Fruit fly (Drosophila melanogaster) whole organism, embryonic: ENCODE measurements around the gene CG14402.

Experiments
- CG11560 ChIP-seq: fragments of 200-800 bp; sonication (Bioruptor generic); IDR thresholded peaks from 3 replicates; pipeline ENCODE4 v1.3.6; 2022; ENCODE audit warnings: missing biosample characterization, missing genetic modification characterization
- CG12071 ChIP-seq: fragments of 200-800 bp; sonication (Bioruptor generic); optimal IDR thresholded peaks from 3 replicates; lab custom pipeline; 2018; ENCODE audit warnings: missing biosample characterization, mild to moderate bottlenecking, missing genetic modification characterization
- CG12219 ChIP-seq: fragments of 200-800 bp; sonication (Bioruptor generic); optimal IDR thresholded peaks from 3 replicates; lab custom pipeline; 2018; ENCODE audit warnings: missing biosample characterization, mild to moderate bottlenecking, missing genetic modification characterization
- CG14014 ChIP-seq: fragments of 200-800 bp; sonication (Bioruptor generic); IDR thresholded peaks from 2 replicates; pipeline ENCODE4 v1.3.6; 2022; ENCODE audit warnings: missing biosample characterization, missing genetic modification characterization
- CG16815 ChIP-seq: fragments of 200-800 bp; sonication (Bioruptor generic); optimal IDR thresholded peaks from 3 replicates; lab custom pipeline; 2017; ENCODE audit warnings: missing biosample characterization, mild to moderate bottlenecking, missing genetic modification characterization
- CG17361 ChIP-seq: fragments of 200-800 bp; sonication (Bioruptor generic); IDR thresholded peaks from 3 replicates; pipeline ENCODE4 v1.3.6; 2022; ENCODE audit warnings: missing biosample characterization, missing genetic modification characterization
- CG2120 ChIP-seq: fragments of 200-800 bp; sonication (Bioruptor generic); optimal IDR thresholded peaks from 3 replicates; lab custom pipeline; 2016; ENCODE audit warnings: missing biosample characterization, missing genetic modification characterization
- CG2129 ChIP-seq: fragments of 200-800 bp; sonication (Bioruptor generic); IDR thresholded peaks from 2 replicates; pipeline ENCODE4 v1.3.6; 2022; ENCODE audit warnings: missing biosample characterization, missing genetic modification characterization; ENCODE audit not compliant: partially characterized antibody
- CG2875 ChIP-seq: fragments of 200-800 bp; sonication (Bioruptor generic); optimal IDR thresholded peaks from 2 replicates; lab custom pipeline; 2017; ENCODE audit warnings: missing biosample characterization, mild to moderate bottlenecking, missing genetic modification characterization, missing genetic modification reagents
- CG31365 ChIP-seq: fragments of 200-800 bp; sonication (Bioruptor generic); optimal IDR thresholded peaks from 2 replicates; lab custom pipeline; 2018; ENCODE audit warnings: missing biosample characterization, mild to moderate bottlenecking, missing genetic modification characterization
- CG3995 ChIP-seq: fragments of 200-800 bp; sonication (Bioruptor generic); optimal IDR thresholded peaks from 3 replicates; lab custom pipeline; 2016; ENCODE audit warnings: missing biosample characterization, missing genetic modification characterization
- CG4360 ChIP-seq: fragments of 200-800 bp; sonication (Bioruptor generic); IDR thresholded peaks from 2 replicates; pipeline ENCODE4 v1.3.6; 2022; ENCODE audit warnings: missing biosample characterization, missing genetic modification characterization
- CG6175 ChIP-seq: fragments of 200-800 bp; sonication (Bioruptor generic); IDR thresholded peaks from 3 replicates; pipeline ENCODE4 v1.3.6; 2022; ENCODE audit warnings: missing biosample characterization, missing genetic modification characterization
- CG7271 ChIP-seq: fragments of 200-800 bp; sonication (Bioruptor generic); optimal IDR thresholded peaks from 2 replicates; lab custom pipeline; 2018; ENCODE audit warnings: missing biosample characterization, mild to moderate bottlenecking, missing genetic modification characterization, moderate library complexity
- CG7372 ChIP-seq: fragments of 200-800 bp; sonication (Bioruptor generic); IDR thresholded peaks from 2 replicates; pipeline ENCODE4 v1.3.6; 2022; ENCODE audit warnings: missing biosample characterization, missing genetic modification characterization
- CG8359 ChIP-seq: fragments of 200-800 bp; sonication (Bioruptor generic); optimal IDR thresholded peaks from 2 replicates; lab custom pipeline; 2017; ENCODE audit warnings: missing biosample characterization, mild to moderate bottlenecking, missing genetic modification characterization, borderline replicate concordance
- CG9876 ChIP-seq: fragments of 200-800 bp; sonication (Bioruptor generic); optimal IDR thresholded peaks from 2 replicates; lab custom pipeline; 2016; ENCODE audit warnings: missing biosample characterization, missing genetic modification characterization
- CrebB ChIP-seq: fragments of 200-800 bp; sonication (Bioruptor generic); optimal IDR thresholded peaks from 3 replicates; lab custom pipeline; 2018; ENCODE audit warnings: missing biosample characterization, mild to moderate bottlenecking, missing genetic modification characterization
- E2f2 ChIP-seq: fragments of 200-800 bp; sonication (Bioruptor generic); IDR thresholded peaks from 2 replicates; pipeline ENCODE4 v1.3.6; 2022; ENCODE audit warnings: missing biosample characterization, missing genetic modification characterization
- ERR ChIP-seq: fragments of 200-800 bp; sonication (Bioruptor generic); optimal IDR thresholded peaks from 2 replicates; lab custom pipeline; 2016; ENCODE audit warnings: missing biosample characterization, missing genetic modification characterization
- Ets97D ChIP-seq: fragments of 200-800 bp; sonication (Bioruptor generic); optimal IDR thresholded peaks from 3 replicates; lab custom pipeline; 2016; ENCODE audit warnings: missing biosample characterization, missing genetic modification characterization
- H15 ChIP-seq: fragments of 200-800 bp; sonication (Bioruptor generic); IDR thresholded peaks from 3 replicates; pipeline ENCODE4 v1.3.6; 2022; ENCODE audit warnings: missing biosample characterization, missing genetic modification characterization
- Lpt ChIP-seq: fragments of >200 bp; optimal IDR thresholded peaks from 2 replicates; lab custom pipeline; 2018; ENCODE audit warnings: missing biosample characterization, missing genetic modification characterization
- NfI ChIP-seq: fragments of 200-800 bp; sonication (Bioruptor generic); optimal IDR thresholded peaks from 3 replicates; lab custom pipeline; 2018; ENCODE audit warnings: missing biosample characterization, mild to moderate bottlenecking, missing genetic modification characterization, moderate library complexity
- Rx ChIP-seq: fragments of 200-800 bp; sonication (Bioruptor generic); IDR thresholded peaks from 2 replicates; pipeline ENCODE4 v1.3.6; 2022; ENCODE audit warnings: missing biosample characterization, missing genetic modification characterization
- Sry-β ChIP-seq: fragments of 200-800 bp; sonication (Bioruptor generic); optimal IDR thresholded peaks from 2 replicates; lab custom pipeline; 2018; ENCODE audit warnings: missing biosample characterization, mild to moderate bottlenecking, missing genetic modification characterization, moderate library complexity
- Taf1 ChIP-seq: fragments of 200-800 bp; sonication (Bioruptor generic); IDR thresholded peaks from 2 replicates; pipeline ENCODE4 v1.3.6; 2022; ENCODE audit warnings: missing biosample characterization, missing genetic modification characterization
- amos ChIP-seq: fragments of 200-800 bp; sonication (Bioruptor generic); IDR thresholded peaks from 2 replicates; pipeline ENCODE4 v1.3.6; 2022; ENCODE audit warnings: missing biosample characterization, missing genetic modification characterization; ENCODE audit not compliant: partially characterized antibody
- ara ChIP-seq: fragments of 200-800 bp; sonication (Bioruptor generic); IDR thresholded peaks from 2 replicates; pipeline ENCODE4 v1.3.6; 2022; ENCODE audit warnings: missing biosample characterization, missing genetic modification characterization
- cg ChIP-seq: fragments of 200-800 bp; sonication (Bioruptor generic); optimal IDR thresholded peaks from 3 replicates; lab custom pipeline; 2019; ENCODE audit warnings: missing biosample characterization, mild to moderate bottlenecking, missing genetic modification characterization, moderate library complexity
- crp ChIP-seq, 2 experiments: fragments of 200-800 bp; sonication (Bioruptor generic); optimal IDR thresholded peaks; 2 replicates in 1 of 2; 3 replicates in 1 of 2; lab custom pipeline; 2017; ENCODE audit warnings: missing biosample characterization in 2 of 2, missing genetic modification characterization in 2 of 2, mild to moderate bottlenecking in 1 of 2, moderate library complexity in 1 of 2
- dmrt11E ChIP-seq: fragments of 200-800 bp; sonication (Bioruptor generic); optimal IDR thresholded peaks from 3 replicates; lab custom pipeline; 2018; ENCODE audit warnings: missing biosample characterization, mild to moderate bottlenecking, missing genetic modification characterization, moderate library complexity
- fd64A ChIP-seq: fragments of 200-800 bp; sonication (Bioruptor generic); optimal IDR thresholded peaks from 3 replicates; lab custom pipeline; 2018; ENCODE audit warnings: missing biosample characterization, mild to moderate bottlenecking, missing genetic modification characterization
- fd96Cb ChIP-seq: fragments of 200-800 bp; sonication (Bioruptor generic); optimal IDR thresholded peaks from 2 replicates; lab custom pipeline; 2018; ENCODE audit warnings: missing biosample characterization, mild to moderate bottlenecking, missing genetic modification characterization, moderate library complexity
- ham ChIP-seq: fragments of 200-800 bp; sonication (Bioruptor generic); IDR thresholded peaks from 2 replicates; pipeline ENCODE4 v1.3.6; 2022; ENCODE audit warnings: missing biosample characterization, missing genetic modification characterization
- lbe ChIP-seq: fragments of 200-800 bp; sonication (Bioruptor generic); optimal IDR thresholded peaks from 2 replicates; lab custom pipeline; 2016; ENCODE audit warnings: missing biosample characterization, mild to moderate bottlenecking, missing genetic modification characterization
- lola ChIP-seq, 3 experiments: fragments of >200 bp in 2 of 3; fragments of 200-800 bp in 1 of 3; sonication (Bioruptor generic) in 1 of 3; optimal IDR thresholded peaks; 2 replicates each; lab custom pipeline; 2017 to 2019; ENCODE audit warnings: missing biosample characterization in 3 of 3, missing genetic modification characterization in 3 of 3, mild to moderate bottlenecking in 1 of 3, moderate library complexity in 1 of 3
- maf-S ChIP-seq: fragments of 200-800 bp; sonication (Bioruptor generic); optimal IDR thresholded peaks from 2 replicates; lab custom pipeline; 2016; ENCODE audit warnings: missing biosample characterization, missing genetic modification characterization
- nmo ChIP-seq: fragments of 200-800 bp; sonication (Bioruptor generic); optimal IDR thresholded peaks from 2 replicates; lab custom pipeline; 2018; ENCODE audit warnings: missing biosample characterization, mild to moderate bottlenecking, missing genetic modification characterization, moderate library complexity
- nom ChIP-seq: fragments of 200-800 bp; sonication (Bioruptor generic); optimal IDR thresholded peaks from 2 replicates; lab custom pipeline; 2017; ENCODE audit warnings: missing biosample characterization, missing genetic modification characterization, mild to moderate bottlenecking, moderate library complexity, missing genetic modification reagents
- p53 ChIP-seq: fragments of 200-800 bp; sonication (Bioruptor generic); optimal IDR thresholded peaks from 2 replicates; lab custom pipeline; 2016; ENCODE audit warnings: missing biosample characterization, missing genetic modification characterization
- pnt ChIP-seq: fragments of 200-800 bp; sonication (Bioruptor generic); optimal IDR thresholded peaks from 3 replicates; lab custom pipeline; 2016; ENCODE audit warnings: missing biosample characterization, missing genetic modification characterization
- rib ChIP-seq: fragments of 200-800 bp; sonication (Bioruptor generic); IDR thresholded peaks from 2 replicates; pipeline ENCODE4 v1.3.6; 2022; ENCODE audit warnings: missing biosample characterization, missing genetic modification characterization
- row ChIP-seq: fragments of 200-800 bp; sonication (Bioruptor generic); IDR thresholded peaks from 3 replicates; pipeline ENCODE4 v1.3.6; 2022; ENCODE audit warnings: missing biosample characterization, missing genetic modification characterization
- slbo ChIP-seq: fragments of 200-800 bp; sonication (Bioruptor generic); IDR thresholded peaks from 2 replicates; pipeline ENCODE4 v1.3.6; 2022; ENCODE audit warnings: missing biosample characterization, missing genetic modification characterization
- so ChIP-seq: fragments of 200-800 bp; sonication (Bioruptor generic); IDR thresholded peaks from 3 replicates; pipeline ENCODE4 v1.3.6; 2022; ENCODE audit warnings: missing biosample characterization, missing genetic modification characterization
- ssp ChIP-seq: fragments of 200-800 bp; sonication (Bioruptor generic); IDR thresholded peaks from 2 replicates; pipeline ENCODE4 v1.3.6; 2022; ENCODE audit warnings: missing biosample characterization, missing genetic modification characterization
- tin ChIP-seq: fragments of 200-800 bp; sonication (Bioruptor generic); optimal IDR thresholded peaks from 3 replicates; lab custom pipeline; 2016; ENCODE audit warnings: missing biosample characterization, missing genetic modification characterization
- usp ChIP-seq: fragments of >200 bp; optimal IDR thresholded peaks from 2 replicates; lab custom pipeline; 2017; ENCODE audit warnings: missing biosample characterization, missing genetic modification characterization
- zen ChIP-seq: fragments of 200-800 bp; sonication (Bioruptor generic); optimal IDR thresholded peaks from 3 replicates; lab custom pipeline; 2018; ENCODE audit warnings: missing biosample characterization, mild to moderate bottlenecking, missing genetic modification characterization, moderate library complexity

The CG14402 gene

dm6 chr2L:20864764-20865265 is 15.7 kb downstream of the CG14402 start, which contains the start of gene CG9338 (continued):
- TF ChIP-seq E2f2 (GFP tag; lab: Robert Waterston, UW), result peak; percentile 48; the same call in 1 of the 2 replicates
- TF ChIP-seq tin, result peak; percentile 67
- TF ChIP-seq cg (GFP tag; lab: Kevin White, UChicago), result peak; percentile 70
- peak in 1 of 3 experiments; percentile 57 for TF ChIP-seq lola (GFP tag; optimal IDR thresholded peaks at IDR 0.05; lab: Kevin White, UChicago)
- TF ChIP-seq nom (GFP tag; lab: Kevin White, UChicago), result no peak
- TF ChIP-seq CG12071 (GFP tag; lab: Kevin White, UChicago), result peak; percentile 91
- TF ChIP-seq slbo (GFP tag; lab: Robert Waterston, UW), result peak; percentile 79
- TF ChIP-seq CG2129, result no peak
- peak; percentile 93 for TF ChIP-seq H15 (GFP tag; lab: Robert Waterston, UW)
- TF ChIP-seq Lpt, result no peak
- peak; percentile 30 for TF ChIP-seq dmrt11E (tag; lab: Kevin White, UChicago)
- TF ChIP-seq ara (GFP tag; lab: Robert Waterston, UW), result peak; percentile 93
- TF ChIP-seq CG2875 (GFP tag; lab: Kevin White, UChicago), result peak; percentile 14
- peak; percentile 80 for TF ChIP-seq Taf1 (GFP tag; lab: Robert Waterston, UW)
- TF ChIP-seq nmo, result peak; percentile 84
- TF ChIP-seq usp (GFP tag; lab: Kevin White, UChicago), result no peak
- peak; percentile 89 for TF ChIP-seq CG2120
- TF ChIP-seq CG16815 (GFP tag; lab: Kevin White, UChicago), result peak; percentile 53
- peak; percentile 80 for TF ChIP-seq CG6175
- peak; percentile 56 for TF ChIP-seq ssp (GFP tag; lab: Robert Waterston, UW)
- peak; percentile 76 for TF ChIP-seq CrebB (tag; lab: Kevin White, UChicago)
- peak; percentile 61 for TF ChIP-seq lbe
- TF ChIP-seq crp (GFP tag; optimal IDR thresholded peaks at IDR 0.05; lab: Kevin White, UChicago), result peak in 1 of 2 experiments; percentile 32
- TF ChIP-seq CG17361, result peak; percentile 97
- peak; percentile 51 for TF ChIP-seq CG7271 (tag; lab: Kevin White, UChicago)
- TF ChIP-seq fd64A (GFP tag; lab: Kevin White, UChicago), result peak; percentile 88
- peak; percentile 88 for TF ChIP-seq CG7372 (GFP tag; lab: Robert Waterston, UW)
- peak; percentile 84 for TF ChIP-seq zen (tag; lab: Kevin White, UChicago)
- TF ChIP-seq CG8359 (GFP tag; lab: Kevin White, UChicago), result peak; percentile 85
- TF ChIP-seq CG12219 (GFP tag; lab: Kevin White, UChicago), result peak; percentile 70
- TF ChIP-seq row (GFP tag; lab: Robert Waterston, UW), result peak; percentile 99
- peak; percentile 73 for TF ChIP-seq CG14014
- TF ChIP-seq so (GFP tag; lab: Robert Waterston, UW), result peak; percentile 84
- TF ChIP-seq Sry-β (GFP tag; lab: Kevin White, UChicago), result peak; percentile 40
- TF ChIP-seq ham, result 0 out of 2 replicates have a peak, but pooled peaks have one; percentile 12
- peak; percentile 87 for TF ChIP-seq CG31365 (tag; lab: Kevin White, UChicago)
- peak; percentile 71 for TF ChIP-seq CG3995 (GFP tag; lab: Kevin White, UChicago)
- peak; percentile 79 for TF ChIP-seq NfI (GFP tag; lab: Kevin White, UChicago)
- TF ChIP-seq maf-S, result peak; percentile 64
- TF ChIP-seq rib (GFP tag; lab: Robert Waterston, UW), result peak; percentile 77
- peak; percentile 88 for TF ChIP-seq fd96Cb (tag; lab: Kevin White, UChicago)
- TF ChIP-seq CG9876, result peak; percentile 46
- peak; percentile 89 for TF ChIP-seq Rx (GFP tag; lab: Robert Waterston, UW)
- no peak; the same call in 1 of the 2 replicates for TF ChIP-seq amos (GFP tag; lab: Robert Waterston, UW)
- TF ChIP-seq ERR, result peak; percentile 83
- peak; percentile 77 for TF ChIP-seq pnt (GFP tag; lab: Kevin White, UChicago)
- peak; percentile 34 for TF ChIP-seq Ets97D (GFP tag; lab: Kevin White, UChicago)
- peak; percentile 61 for TF ChIP-seq CG4360 (GFP tag; lab: Robert Waterston, UW)
- TF ChIP-seq CG11560, result no peak
- peak; percentile 53 for TF ChIP-seq p53 (GFP tag; lab: Kevin White, UChicago)
